Worm (Caenorhabditis elegans) whole organism, midembryonic: ENCODE results near the gene srj-23.

Experiments used
- flt-1 ChIP-seq: fragments of 200-800 bp; sonication (Bioruptor generic); IDR thresholded peaks from 2 replicates; pipeline ENCODE4 v1.3.6; 2022; ENCODE audit warnings: missing genetic modification characterization, missing compliant biosample characterization
- med-1 ChIP-seq: sonication (generic microtip); optimal IDR thresholded peaks from 2 replicates; lab custom pipeline; 2017; ENCODE audit warnings: missing genetic modification characterization, mild to moderate bottlenecking, missing compliant biosample characterization, antibody characterized with exemption, missing genetic modification reagents; ENCODE audit not compliant: insufficient read depth
- tab-1 ChIP-seq: fragments of 200-800 bp; sonication (Bioruptor generic); IDR thresholded peaks from 2 replicates; pipeline ENCODE4 v1.3.6; 2022; ENCODE audit warnings: missing genetic modification characterization, missing compliant biosample characterization
- ztf-23 ChIP-seq: fragments of 200-800 bp; sonication (Bioruptor generic); IDR thresholded peaks from 2 replicates; pipeline ENCODE4 v1.3.6; 2022; ENCODE audit warnings: missing genetic modification reagents, missing genetic modification characterization, missing compliant biosample characterization
- ztf-29 ChIP-seq: fragments of 200-800 bp; sonication (Bioruptor generic); IDR thresholded peaks from 2 replicates; pipeline ENCODE4 v1.3.6; 2022; ENCODE audit warnings: missing genetic modification reagents, missing genetic modification characterization, missing compliant biosample characterization

DNA sequence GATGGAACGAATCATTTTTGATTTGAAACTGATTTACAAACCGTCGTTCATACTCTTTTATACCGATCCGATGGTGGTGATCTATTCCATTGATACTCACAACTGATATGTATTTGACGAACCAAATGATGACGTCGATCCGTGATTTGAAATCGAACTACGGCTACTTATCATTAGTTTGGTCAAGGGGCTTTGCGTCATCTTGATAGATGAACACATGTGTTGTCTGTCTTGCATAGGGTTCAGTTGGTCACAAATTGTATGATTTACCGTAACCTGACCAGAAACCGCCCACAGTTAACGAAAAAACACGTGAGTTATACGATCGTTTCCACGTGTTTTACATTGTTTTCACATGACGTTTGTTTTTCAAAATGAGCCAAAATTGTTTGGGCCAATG, 1.3 kb upstream of the srj-23 start, which contains the start of gene cnc-2:
- TF ChIP-seq tab-1 (GFP tag; lab: Robert Waterston, UW) (no peak), flt-1 (GFP tag; lab: Robert Waterston, UW) (no peak), ztf-23 (GFP tag; lab: Robert Waterston, UW) (no peak), med-1 (GFP tag; lab: Kevin White, UChicago) (no peak), ztf-29 (GFP tag; lab: Robert Waterston, UW) (no peak)
